Worm (Caenorhabditis elegans): ENCODE measurements around the gene F14H8.8.

The F14H8.8 gene

ce11 chrV:15011560-15011959 lies 17.7 kb upstream of the F14H8.8 start, which contains the start of gene nmr-2:
TSS of gene nmr-2 (minus strand) at chrV:15011660.
- TF ChIP-seq snpc-4 (GFP tag; optimal IDR thresholded peaks at IDR 0.05) (no peak), snpc-4 (tag; optimal IDR thresholded peaks at IDR 0.05) (no peak), hmg-1.2 (GFP tag; IDR thresholded peaks at IDR 0.05) (no peak), lag-1 (GFP tag; IDR thresholded peaks at IDR 0.05) (no peak), xnd-1 (tag; optimal IDR thresholded peaks at IDR 0.05) (no peak), nfyb-1 (GFP tag; IDR thresholded peaks at IDR 0.05) (no peak), D2030.7 (GFP tag; IDR thresholded peaks at IDR 0.05) (no peak), unc-62 (GFP tag; optimal IDR thresholded peaks at IDR 0.05) (no peak), F52B5.7 (tag; optimal IDR thresholded peaks at IDR 0.05) (no peak), F22D6.2 (tag; optimal IDR thresholded peaks at IDR 0.05) (no peak), lsy-27 (tag; optimal IDR thresholded peaks at IDR 0.05; ENCODE audit: borderline replicate concordance, insufficient read depth) (no peak), him-1 (tag; optimal IDR thresholded peaks at IDR 0.05) (no peak), rpc-1 (optimal IDR thresholded peaks at IDR 0.05) (no peak), rpc-1 (tag; optimal IDR thresholded peaks at IDR 0.05) (no peak), rec-8 (tag; optimal IDR thresholded peaks at IDR 0.05) (no peak), T07F8.4 (tag; optimal IDR thresholded peaks at IDR 0.05) (no peak), ceh-40 (GFP tag; IDR thresholded peaks at IDR 0.05) (no peak), tbx-9 (tag; optimal IDR thresholded peaks at IDR 0.05; ENCODE audit: borderline replicate concordance) (no peak), mcd-1 (GFP tag; IDR thresholded peaks at IDR 0.05) (no peak), gei-17 (GFP tag; optimal IDR thresholded peaks at IDR 0.05) (no peak)

- TF ChIP-seq zim-3 (tag; optimal IDR thresholded peaks at IDR 0.05), result no peak
- TF ChIP-seq somi-1 (GFP tag; optimal IDR thresholded peaks at IDR 0.05), result no peak
- no peak for TF ChIP-seq ztf-3 (GFP tag; optimal IDR thresholded peaks at IDR 0.05)
- TF ChIP-seq snpc-4 (GFP tag; optimal IDR thresholded peaks at IDR 0.05), result no peak
- peak in 1 of 4 experiments; percentile 59 for TF ChIP-seq snpc-4 (tag; optimal IDR thresholded peaks at IDR 0.05)
- no peak for TF ChIP-seq madf-10 (tag; optimal IDR thresholded peaks at IDR 0.05)
- TF ChIP-seq ceh-100 (GFP tag; IDR thresholded peaks at IDR 0.05), result peak; percentile 45
- TF ChIP-seq B0336.3 (GFP tag; IDR thresholded peaks at IDR 0.05), result 0 out of 2 replicates have a peak, but pooled peaks have one; percentile 38
- TF ChIP-seq B0019.2 (GFP tag; conservative IDR thresholded peaks at IDR 0.05), result 0 out of 2 replicates have a peak, but pooled peaks have one; percentile 6
- TF ChIP-seq nfyb-1 (GFP tag; IDR thresholded peaks at IDR 0.05), result 0 out of 2 replicates have a peak, but pooled peaks have one; percentile 62
- TF ChIP-seq lin-26 (GFP tag; IDR thresholded peaks at IDR 0.05), result peak; percentile 61; the same call in 1 of the 2 replicates
- TF ChIP-seq cebp-1 (GFP tag; IDR thresholded peaks at IDR 0.05), result no peak
- TF ChIP-seq cebp-1 (tag; optimal IDR thresholded peaks at IDR 0.05), result peak; percentile 13
- TF ChIP-seq tbp1 (GFP tag; optimal IDR thresholded peaks at IDR 0.05), result peak; percentile 88
- TF ChIP-seq rpc-1 (optimal IDR thresholded peaks at IDR 0.05), result peak; percentile 53
- peak; percentile 70 for TF ChIP-seq rpc-1 (tag; optimal IDR thresholded peaks at IDR 0.05)
- TF ChIP-seq let-607 (tag; optimal IDR thresholded peaks at IDR 0.05), result no peak
- TF ChIP-seq dox-1 (GFP tag; IDR thresholded peaks at IDR 0.05), result 0 out of 2 replicates have a peak, but pooled peaks have one; percentile 29
- 0 out of 2 replicates have a peak, but pooled peaks have one; percentile 34 for TF ChIP-seq madf-6 (GFP tag; IDR thresholded peaks at IDR 0.05)
- peak; percentile 65 for TF ChIP-seq him-1 (tag; optimal IDR thresholded peaks at IDR 0.05)
- no peak for TF ChIP-seq rcor-1 (GFP tag; IDR thresholded peaks at IDR 0.05)
- peak; percentile 9 for TF ChIP-seq nhr-80 (tag; optimal IDR thresholded peaks at IDR 0.05)
- TF ChIP-seq pbrm-1 (GFP tag; IDR thresholded peaks at IDR 0.05), result peak; percentile 45; the same call in 1 of the 2 replicates
- 0 out of 2 replicates have a peak, but pooled peaks have one; percentile 31 for TF ChIP-seq Y79H2A.3 (GFP tag; conservative IDR thresholded peaks at IDR 0.05)
- TF ChIP-seq F23B12.7 (tag; optimal IDR thresholded peaks at IDR 0.05; ENCODE audit: insufficient read depth), result no peak
- no peak for TF ChIP-seq athp-1 (tag; optimal IDR thresholded peaks at IDR 0.05)
- TF ChIP-seq B0261.1 (tag; optimal IDR thresholded peaks at IDR 0.05), result peak; percentile 76
- TF ChIP-seq hmg-1.2 (GFP tag; IDR thresholded peaks at IDR 0.05), result peak; percentile 46
- TF ChIP-seq Y53F4B.3 (GFP tag; IDR thresholded peaks at IDR 0.05), result 0 out of 2 replicates have a peak, but pooled peaks have one; percentile 40
- no peak for TF ChIP-seq nhr-120 (GFP tag; IDR thresholded peaks at IDR 0.05)
- TF ChIP-seq mcd-1 (GFP tag; IDR thresholded peaks at IDR 0.05), result 0 out of 2 replicates have a peak, but pooled peaks have one; percentile 34
- TF ChIP-seq lsl-1 (GFP tag; optimal IDR thresholded peaks at IDR 0.05), result peak; percentile 17
Observed at ce11 chrV:15012542-15013301, 16.5 kb upstream of the F14H8.8 start.
